Worm (Caenorhabditis elegans) whole organism, young adult: Measurements from ENCODE around the gene srab-11.
"Not testable (repeated sequence)": the region's sequence is repeated elsewhere in the genome, so short reads cannot be mapped to it uniquely, and the experiment has no call there.

ENCODE experiments used
- T07F8.4 ChIP-seq: sonication (generic microtip); optimal IDR thresholded peaks from 2 replicates; lab custom pipeline; 2016; ENCODE audit warnings: mild to moderate bottlenecking, missing genetic modification characterization, moderate library complexity, missing compliant biosample characterization
- Y53G8AR.9 ChIP-seq: fragments of 200-800 bp; sonication (Bioruptor generic); conservative IDR thresholded peaks from 2 replicates; pipeline ENCODE4 v1.3.6; 2022; ENCODE audit warnings: missing genetic modification reagents, missing genetic modification characterization, missing compliant biosample characterization
- die-1 ChIP-seq: sonication (generic microtip); optimal IDR thresholded peaks from 2 replicates; lab custom pipeline; 2016; ENCODE audit warnings: missing genotype, mild to moderate bottlenecking, missing genetic modification characterization, missing compliant biosample characterization
- let-526 ChIP-seq: fragments of 200-800 bp; sonication (Bioruptor generic); IDR thresholded peaks from 2 replicates; pipeline ENCODE4 v1.3.6; 2022; ENCODE audit warnings: missing genetic modification reagents, missing genetic modification characterization, missing compliant biosample characterization
- nfya-2 ChIP-seq: fragments of 200-800 bp; sonication (Bioruptor generic); IDR thresholded peaks from 2 replicates; pipeline ENCODE4 v1.3.6; 2022; ENCODE audit warnings: missing genetic modification reagents, missing genetic modification characterization, missing compliant biosample characterization
- nfyb-1 ChIP-seq: fragments of 200-800 bp; sonication (Bioruptor generic); IDR thresholded peaks from 2 replicates; pipeline ENCODE4 v1.3.6; 2022; ENCODE audit warnings: missing genetic modification reagents, missing genetic modification characterization, missing compliant biosample characterization
- sdz-38 ChIP-seq: sonication (generic microtip); optimal IDR thresholded peaks from 2 replicates; lab custom pipeline; 2016; ENCODE audit warnings: missing genotype, missing genetic modification characterization, missing compliant biosample characterization
- snpc-4 ChIP-seq, 5 experiments: fragments of 150-350 bp in 1 of 5; sonication (generic microtip) in 4 of 5; optimal IDR thresholded peaks; 2 replicates each; lab custom pipeline; 2014 to 2018; ENCODE audit warnings: missing genetic modification characterization in 5 of 5, missing biosample characterization in 3 of 5, antibody characterized with exemption in 2 of 5, mild to moderate bottlenecking in 2 of 5, missing compliant biosample characterization in 2 of 5, missing genotype in 2 of 5, moderate library complexity in 2 of 5, missing genetic modification reagents in 1 of 5
- xnd-1 ChIP-seq: sonication (generic microtip); optimal IDR thresholded peaks from 2 replicates; lab custom pipeline; 2016; ENCODE audit warnings: missing genotype, missing genetic modification reagents, missing genetic modification characterization, missing compliant biosample characterization

Gene srab-11

ce11 chrV:3102049-3102448, 44.8 kb downstream of the srab-11 start, which contains the start of gene Y73C8C.4:
Y73C8C.4 (minus strand) TSS chrV:3102149.
- not testable (repeated sequence) for TF ChIP-seq die-1; nfyb-1 (GFP tag; lab: Robert Waterston, UW); nfya-2

- TF ChIP-seq T07F8.4 (tag; lab: Kevin White, UChicago) (no peak), Y53G8AR.9 (GFP tag; lab: Robert Waterston, UW) (no peak), xnd-1 (tag; lab: Kevin White, UChicago) (no peak), let-526 (GFP tag; lab: Robert Waterston, UW) (no peak), sdz-38 (tag; lab: Kevin White, UChicago) (no peak), snpc-4 (GFP tag; optimal IDR thresholded peaks at IDR 0.05; lab: Kevin White, UChicago) (no peak), snpc-4 (tag; optimal IDR thresholded peaks at IDR 0.05; lab: Kevin White, UChicago) (peak in 1 of 4 experiments; percentile 53)
- TF ChIP-seq, all 124 proteins: peak for 1
Measured at ce11 chrV:3100527-3100926, 46.3 kb downstream of the srab-11 start.
